Worm (Caenorhabditis elegans): ENCODE data around the gene prdx-2.

DNA sequence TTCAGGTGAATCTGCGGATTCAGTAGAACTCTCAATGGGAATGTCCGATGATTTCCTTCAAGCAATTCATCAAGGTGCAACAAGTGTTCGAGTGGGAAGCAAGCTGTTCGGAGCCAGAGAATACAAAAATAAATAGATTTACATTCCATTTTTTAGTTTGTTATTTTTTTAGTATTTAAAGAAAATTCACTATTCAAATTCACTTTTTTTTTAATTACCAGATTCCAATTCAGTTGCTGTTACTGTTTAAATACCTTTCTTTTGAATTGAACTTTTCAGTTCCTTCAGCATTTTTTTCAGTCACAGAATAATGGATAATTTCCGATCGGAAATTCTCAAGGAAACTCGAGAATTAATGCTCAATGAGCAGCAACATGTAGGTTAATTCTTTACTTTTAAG lies 26.2 kb upstream of the prdx-2 start, which contains the start of gene F09E5.7:
- TF ChIP-seq jun-1 (tag; optimal IDR thresholded peaks at IDR 0.05) (no peak), lsy-12 (tag; optimal IDR thresholded peaks at IDR 0.05) (no peak), unc-62 (GFP tag; optimal IDR thresholded peaks at IDR 0.05) (no peak), nhr-11 (tag; optimal IDR thresholded peaks at IDR 0.05) (no peak), nhr-25 (tag; optimal IDR thresholded peaks at IDR 0.05) (no peak), mdl-1 (tag; optimal IDR thresholded peaks at IDR 0.05) (no peak), elt-2 (tag; optimal IDR thresholded peaks at IDR 0.05) (no peak), pqm-1 (tag; optimal IDR thresholded peaks at IDR 0.05) (no peak), nhr-43 (tag; optimal IDR thresholded peaks at IDR 0.05; ENCODE audit: poor library complexity, severe bottlenecking) (no peak), lin-39 (tag; optimal IDR thresholded peaks at IDR 0.05) (no peak), unc-39 (tag; optimal IDR thresholded peaks at IDR 0.05) (no peak), zag-1 (tag; optimal IDR thresholded peaks at IDR 0.05) (no peak), elt-1 (tag; optimal IDR thresholded peaks at IDR 0.05) (no peak)
